Worm (Caenorhabditis elegans) whole organism, L4 larva: ENCODE results near the gene C36C9.12.
"Not testable (repeated sequence)": the region's sequence is repeated elsewhere in the genome, so short reads cannot be mapped to it uniquely, and the experiment has no call there.

Experiments used
- F10B5.3 ChIP-seq: sonication (generic microtip); optimal IDR thresholded peaks from 2 replicates; lab custom pipeline; 2016; ENCODE audit warnings: mild to moderate bottlenecking, missing genetic modification characterization, missing compliant biosample characterization
- F49E8.2 ChIP-seq: sonication (generic microtip); optimal IDR thresholded peaks from 2 replicates; lab custom pipeline; 2016; ENCODE audit warnings: missing compliant biosample characterization, mild to moderate bottlenecking, missing genetic modification characterization, borderline replicate concordance
- T26A8.4 ChIP-seq: fragments of 200-800 bp; sonication (Bioruptor generic); IDR thresholded peaks from 2 replicates; pipeline ENCODE4 v1.3.6; 2022; ENCODE audit warnings: missing genetic modification characterization, missing compliant biosample characterization
- Y48G9A.11 ChIP-seq: fragments of 200-800 bp; sonication (Bioruptor generic); IDR thresholded peaks from 2 replicates; pipeline ENCODE4 v1.3.6; 2022; ENCODE audit warnings: missing genetic modification reagents, missing genetic modification characterization, missing compliant biosample characterization
- Y5F2A.4 ChIP-seq: fragments of 200-800 bp; sonication (Bioruptor generic); optimal IDR thresholded peaks from 2 replicates; lab custom pipeline; 2018; ENCODE audit warnings: mild to moderate bottlenecking, missing genetic modification characterization, missing compliant biosample characterization
- Y75B8A.6 ChIP-seq: fragments of 200-800 bp; sonication (Bioruptor generic); IDR thresholded peaks from 2 replicates; pipeline ENCODE4 v1.3.6; 2022; ENCODE audit warnings: missing genetic modification reagents, missing genetic modification characterization, missing compliant biosample characterization
- ZK337.2 ChIP-seq: fragments of 200-800 bp; sonication (Bioruptor generic); IDR thresholded peaks from 2 replicates; pipeline ENCODE4 v1.3.6; 2022; ENCODE audit warnings: missing genetic modification reagents, missing genetic modification characterization, missing compliant biosample characterization
- aha-1 ChIP-seq: fragments of 150-350 bp; peaks from one replicate; lab custom pipeline; 2014; ENCODE audit warnings: missing biosample characterization, missing genetic modification characterization
- ceh-20 ChIP-seq: fragments of 200-800 bp; sonication (Bioruptor generic); IDR thresholded peaks from 2 replicates; pipeline ENCODE4 v1.3.6; 2022; ENCODE audit warnings: missing genetic modification reagents, missing genetic modification characterization, missing compliant biosample characterization
- cey-2 ChIP-seq: sonication (generic microtip); optimal IDR thresholded peaks from 3 replicates; lab custom pipeline; 2017; ENCODE audit warnings: missing genetic modification characterization, mild to moderate bottlenecking, missing compliant biosample characterization, antibody characterized with exemption, borderline replicate concordance; ENCODE audit not compliant: insufficient read depth
- daf-16 ChIP-seq, 3 experiments: sonication (generic microtip); optimal IDR thresholded peaks; 2 replicates each; lab custom pipeline; 2016 to 2017; ENCODE audit warnings: missing genetic modification characterization in 3 of 3, missing genetic modification reagents in 3 of 3, mild to moderate bottlenecking in 2 of 3, missing compliant biosample characterization in 2 of 3, missing biosample characterization in 1 of 3, moderate library complexity in 1 of 3
- daf-19 ChIP-seq: fragments of 200-800 bp; sonication (Bioruptor generic); conservative IDR thresholded peaks from 2 replicates; pipeline ENCODE4 v1.3.6; 2022; ENCODE audit warnings: missing genetic modification characterization, missing compliant biosample characterization
- dmd-9 ChIP-seq: fragments of 200-800 bp; sonication (Bioruptor generic); IDR thresholded peaks from 2 replicates; pipeline ENCODE4 v1.3.6; 2022; ENCODE audit warnings: missing genetic modification reagents, missing genetic modification characterization, missing compliant biosample characterization
- dpl-1 ChIP-seq: fragments of 150-350 bp; optimal IDR thresholded peaks from 2 replicates; lab custom pipeline; 2014; ENCODE audit warnings: missing biosample characterization, missing genetic modification reagents, missing genetic modification characterization
- duxl-1 ChIP-seq: sonication (generic microtip); optimal IDR thresholded peaks from 2 replicates; lab custom pipeline; 2016; ENCODE audit warnings: mild to moderate bottlenecking, missing genetic modification characterization, moderate library complexity, missing compliant biosample characterization; ENCODE audit not compliant: poor library complexity
- egl-43 ChIP-seq: fragments of 200-800 bp; sonication (Bioruptor generic); IDR thresholded peaks from 2 replicates; pipeline ENCODE4 v1.3.6; 2022; ENCODE audit warnings: missing genetic modification reagents, missing genetic modification characterization, missing compliant biosample characterization
- gei-8 ChIP-seq: fragments of 200-800 bp; sonication (Bioruptor generic); optimal IDR thresholded peaks from 2 replicates; lab custom pipeline; 2018; ENCODE audit warnings: mild to moderate bottlenecking, missing genetic modification characterization, missing compliant biosample characterization
- hlh-11 ChIP-seq: fragments of 200-800 bp; sonication (Bioruptor generic); optimal IDR thresholded peaks from 2 replicates; lab custom pipeline; 2018; ENCODE audit warnings: mild to moderate bottlenecking, missing genetic modification characterization, missing compliant biosample characterization
- lim-7 ChIP-seq: fragments of 200-800 bp; sonication (Bioruptor generic); IDR thresholded peaks from 2 replicates; pipeline ENCODE4 v1.3.6; 2022; ENCODE audit warnings: missing genetic modification characterization, missing compliant biosample characterization
- lin-15B ChIP-seq: fragments of 150-350 bp; sonication (generic microtip); optimal IDR thresholded peaks from 3 replicates; lab custom pipeline; 2014; ENCODE audit warnings: missing biosample characterization, missing genetic modification characterization
- mep-1 ChIP-seq: fragments of 150-350 bp; sonication (generic microtip); optimal IDR thresholded peaks from 3 replicates; lab custom pipeline; 2014; ENCODE audit warnings: missing biosample characterization, missing genetic modification characterization
- mxl-2 ChIP-seq: fragments of 200-800 bp; sonication (Bioruptor generic); conservative IDR thresholded peaks from 2 replicates; pipeline ENCODE4 v1.3.6; 2022; ENCODE audit warnings: missing genetic modification reagents, missing genetic modification characterization, missing compliant biosample characterization
- mxl-3 ChIP-seq: fragments of 200-800 bp; sonication (Bioruptor generic); optimal IDR thresholded peaks from 2 replicates; lab custom pipeline; 2018; ENCODE audit warnings: mild to moderate bottlenecking, missing genetic modification characterization, missing compliant biosample characterization
- sdz-12 ChIP-seq: fragments of 200-800 bp; sonication (Bioruptor generic); optimal IDR thresholded peaks from 2 replicates; lab custom pipeline; 2018; ENCODE audit warnings: mild to moderate bottlenecking, missing genetic modification characterization, missing compliant biosample characterization
- set-16 ChIP-seq: fragments of 200-800 bp; sonication (Bioruptor generic); IDR thresholded peaks from 2 replicates; pipeline ENCODE4 v1.3.6; 2022; ENCODE audit warnings: missing genetic modification reagents, missing genetic modification characterization, missing compliant biosample characterization
- spr-3 ChIP-seq: fragments of 200-800 bp; sonication (Bioruptor generic); optimal IDR thresholded peaks from 2 replicates; lab custom pipeline; 2018; ENCODE audit warnings: mild to moderate bottlenecking, missing genetic modification characterization, missing compliant biosample characterization
- unc-130 ChIP-seq: sonication (generic microtip); optimal IDR thresholded peaks from 2 replicates; lab custom pipeline; 2016; ENCODE audit warnings: missing genetic modification reagents, missing genetic modification characterization, missing compliant biosample characterization
- unc-39 ChIP-seq: sonication (generic microtip); optimal IDR thresholded peaks from 2 replicates; lab custom pipeline; 2017; ENCODE audit warnings: missing biosample characterization, missing genetic modification characterization
- ztf-11 ChIP-seq: fragments of 150-350 bp; optimal IDR thresholded peaks from 2 replicates; lab custom pipeline; 2014; ENCODE audit warnings: missing biosample characterization, missing genetic modification characterization

The C36C9.12 gene

DNA sequence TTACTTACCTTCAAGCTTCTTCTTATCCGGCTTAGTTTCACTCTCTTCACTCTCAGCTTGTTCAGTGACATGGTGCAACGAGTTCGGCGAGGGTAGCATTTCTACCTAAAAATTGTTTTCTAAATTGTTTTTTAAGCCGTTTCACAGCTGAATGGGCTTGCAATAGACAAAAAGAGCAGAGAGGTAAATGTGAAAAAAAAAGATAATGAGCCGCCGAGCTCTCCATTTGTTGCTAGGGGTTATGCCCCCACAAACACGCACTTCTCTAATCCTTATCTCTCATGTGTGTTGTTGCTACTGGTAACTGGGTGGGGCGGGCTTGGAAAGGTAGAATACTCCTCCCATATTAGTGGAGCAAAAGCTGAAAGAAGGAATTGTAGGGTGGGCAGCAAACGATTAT, 13.9 kb upstream of the C36C9.12 start, which contains the start of gene C36C9.5:
Gene C36C9.5 (minus strand): TSS at position 101 of the 400 bp plus-strand sequence.
- no peak for TF ChIP-seq ztf-11 (tag; lab: Kevin White, UChicago)
- TF ChIP-seq, all 104 proteins: peak for 0

DNA sequence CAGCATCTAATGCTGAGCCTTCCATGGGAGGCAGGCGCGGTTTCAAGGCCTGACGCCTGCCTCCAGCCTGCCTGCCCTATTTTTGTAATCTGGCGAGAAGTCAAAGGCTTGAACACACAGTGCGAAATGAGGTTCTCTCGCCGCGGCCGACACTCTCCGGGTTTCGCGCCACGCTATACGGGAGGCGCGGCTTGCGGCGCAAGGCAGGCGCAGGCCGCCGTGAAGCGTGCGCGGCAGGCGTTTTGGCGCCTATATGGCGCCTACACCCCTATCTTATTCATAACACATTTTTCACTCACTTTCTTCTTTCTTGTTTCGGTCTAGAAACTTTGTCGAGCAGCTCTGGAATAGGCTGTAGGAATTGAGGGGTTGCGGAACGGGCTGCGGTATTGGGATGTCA, 13.2 kb upstream of the C36C9.12 start:
- TF ChIP-seq aha-1 (tag; lab: Kevin White, UChicago) = peak; percentile 44
- no peak for TF ChIP-seq mxl-3 (GFP tag; lab: Kevin White, UChicago)
- TF ChIP-seq ZK337.2 = no peak
- TF ChIP-seq lim-7 (GFP tag; lab: Robert Waterston, UW) = no peak
- peak; percentile 92 for TF ChIP-seq set-16 (GFP tag; lab: Robert Waterston, UW)
- TF ChIP-seq daf-19 = no peak
- TF ChIP-seq lin-15B (tag; lab: Kevin White, UChicago) = no peak
- TF ChIP-seq dmd-9 (GFP tag; lab: Robert Waterston, UW) = no peak
- TF ChIP-seq egl-43 = peak; percentile 64; the same call in 1 of the 2 replicates
- TF ChIP-seq, all 104 proteins: peak for 3

DNA sequence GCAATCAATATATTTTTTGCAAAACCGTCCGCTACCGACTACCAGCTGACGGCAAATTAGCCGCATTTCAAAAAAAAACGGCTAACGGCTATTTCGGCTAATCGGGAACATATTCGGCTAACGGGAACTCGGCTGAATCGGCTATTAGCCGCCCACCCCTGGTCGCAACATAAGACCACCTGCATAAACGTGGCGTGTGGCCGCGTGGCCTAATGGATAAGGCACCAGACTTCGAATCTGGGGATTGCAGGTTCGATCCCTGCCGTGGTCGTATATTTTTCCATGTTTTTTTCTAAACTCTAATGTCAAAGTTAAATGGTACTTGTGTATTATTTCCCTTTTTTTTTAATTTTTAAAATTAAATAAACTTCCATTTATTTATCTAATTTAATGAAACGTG, 8.6 kb upstream of the C36C9.12 start:
- TF ChIP-seq egl-43 (no peak), mxl-2 (no peak), unc-39 (no peak), Y5F2A.4 (GFP tag; lab: Kevin White, UChicago) (no peak), T26A8.4 (GFP tag; lab: Robert Waterston, UW) (no peak), hlh-11 (tag; lab: Kevin White, UChicago) (no peak), unc-130 (GFP tag; lab: Kevin White, UChicago) (no peak), F10B5.3 (no peak), mep-1 (tag; lab: Kevin White, UChicago) (no peak), ceh-20 (no peak), Y75B8A.6 (no peak), F49E8.2 (tag; lab: Kevin White, UChicago) (no peak)

DNA sequence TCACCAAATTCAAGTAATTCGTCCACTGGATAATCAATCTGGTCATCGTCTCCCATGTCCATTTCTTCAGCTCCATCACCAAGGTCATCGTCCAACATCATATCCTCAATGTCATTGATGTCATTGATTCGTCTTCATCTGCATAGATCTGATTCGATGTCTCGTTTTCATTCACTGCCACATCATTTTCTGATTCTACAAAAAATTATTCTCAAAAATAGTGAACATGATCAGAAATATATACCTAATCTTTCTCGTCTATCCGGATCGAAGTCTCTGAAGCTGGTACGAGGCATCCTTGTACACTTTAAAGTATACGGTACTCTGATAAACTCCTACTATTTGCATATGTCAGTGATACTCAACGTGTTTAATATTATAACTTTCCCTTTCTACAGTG, 7.0 kb upstream of the C36C9.12 start, which contains the start of gene C36C9.4:
Gene C36C9.4 (minus strand): TSS at position 101 of the 400 bp plus-strand sequence.
- TF ChIP-seq dmd-9 (GFP tag; lab: Robert Waterston, UW); egl-43; cey-2 (tag; lab: Kevin White, UChicago): not testable (repeated sequence)

DNA sequence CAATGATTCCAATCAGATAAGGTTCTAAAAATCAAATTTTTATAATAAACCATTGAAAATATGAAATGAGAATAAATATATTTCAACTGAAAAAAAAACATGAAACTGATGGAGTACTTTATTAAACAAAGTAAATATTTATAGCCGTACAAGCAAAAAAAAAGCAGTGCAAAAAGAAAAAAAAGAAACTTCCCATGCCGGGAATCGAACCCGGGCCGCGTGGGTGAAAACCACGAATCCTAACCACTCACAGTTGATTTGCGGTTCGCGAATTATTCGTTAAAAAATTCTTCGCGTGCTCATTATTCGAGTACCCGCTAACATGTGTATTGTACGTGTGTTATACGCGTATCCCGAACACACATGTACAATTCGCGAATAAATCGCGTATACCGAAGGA, 998 bp upstream of the C36C9.12 start, which contains the start of gene C36C9.6:
Gene C36C9.6 (minus strand): TSS at position 101 of the 400 bp plus-strand sequence.
- TF ChIP-seq gei-8, dpl-1, sdz-12 (GFP tag; lab: Kevin White, UChicago): not testable (repeated sequence)

DNA sequence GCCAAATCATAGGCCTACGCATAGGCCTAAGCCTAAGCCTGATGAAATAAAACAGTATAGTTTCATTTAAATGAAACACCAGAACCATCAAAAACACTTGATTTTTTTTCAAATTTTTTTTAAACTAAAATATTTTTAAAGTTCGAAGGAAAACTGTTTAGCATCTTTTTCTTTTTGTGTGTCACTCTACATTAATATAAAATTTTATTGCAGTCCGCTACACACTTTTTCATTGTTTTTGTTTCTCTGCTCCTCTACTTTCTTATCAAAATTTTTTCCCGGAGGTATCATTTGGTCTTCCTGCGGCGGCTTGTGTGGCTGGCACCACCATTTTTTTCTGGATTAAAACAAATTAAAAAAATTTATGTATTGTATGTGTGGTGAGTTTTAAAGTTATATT, 2.8 kb downstream of the C36C9.12 start, which contains the start of gene C36C9.11:
Gene C36C9.11 (plus strand): TSS at position 301 of the 400 bp plus-strand sequence.
- not testable (repeated sequence) for TF ChIP-seq spr-3 (GFP tag; lab: Kevin White, UChicago); mep-1 (tag; lab: Kevin White, UChicago); daf-16 (GFP tag; optimal IDR thresholded peaks at IDR 0.05; lab: Kevin White, UChicago); daf-16 (tag; optimal IDR thresholded peaks at IDR 0.05; lab: Kevin White, UChicago)

DNA sequence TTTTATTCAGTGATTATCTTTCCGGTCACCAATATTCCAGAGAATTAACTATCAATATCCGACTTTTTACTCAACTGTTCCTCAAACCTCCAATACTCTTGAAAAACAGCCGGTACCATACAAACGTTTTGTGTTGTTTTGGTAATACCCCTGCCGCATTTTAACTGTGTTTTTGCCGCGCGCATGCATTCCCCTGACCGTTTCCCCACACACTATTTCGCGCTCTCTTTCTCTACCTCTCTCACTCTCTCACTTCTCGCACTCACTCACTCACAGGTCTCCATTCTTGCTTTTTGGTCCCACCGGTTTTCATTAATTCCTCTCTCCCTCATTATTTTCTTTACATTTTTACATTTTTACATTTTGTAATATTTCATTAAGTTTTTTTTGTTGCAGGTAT, 7.3 kb downstream of the C36C9.12 start, which contains the start of gene meg-4:
Gene meg-4 (plus strand): TSS at position 397 of the 400 bp plus-strand sequence.
- TF ChIP-seq aha-1 (tag; lab: Kevin White, UChicago) (peak; percentile 44), Y48G9A.11 (GFP tag; lab: Robert Waterston, UW) (no peak), duxl-1 (tag; lab: Kevin White, UChicago) (peak; percentile 98)
- TF ChIP-seq, all 104 proteins: peak for 2
